Fruit fly (Drosophila melanogaster): ENCODE measurements around the gene CG7130.
A peak's percentile ranks its signal among the peaks of the same experiment; 100 is the strongest.

Gene CG7130

DNA sequence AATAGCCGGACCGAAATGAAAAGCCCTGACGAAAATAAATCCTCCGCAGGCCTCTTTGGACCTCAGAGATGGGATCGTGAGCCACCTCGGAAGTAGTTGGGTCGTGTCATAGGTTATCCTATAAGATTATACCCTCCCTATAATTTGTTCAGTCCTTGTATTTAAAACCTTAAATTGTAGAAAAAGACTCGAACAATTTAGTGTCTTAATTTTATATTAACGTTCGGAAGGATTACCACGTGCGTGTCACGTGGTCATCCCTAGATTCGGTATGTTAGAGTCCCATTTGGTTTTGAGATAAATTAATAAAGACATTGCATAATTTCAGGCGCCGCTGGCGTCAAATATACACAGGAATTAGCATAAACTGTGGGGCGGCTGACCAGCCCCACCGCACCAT is 2.5 kb upstream of the CG7130 start (continued):
- TF ChIP-seq CG15479 (GFP tag; optimal IDR thresholded peaks at IDR 0.05) (no peak), CG2116 (GFP tag; optimal IDR thresholded peaks at IDR 0.05) (peak; percentile 37), BtbVII (GFP tag; optimal IDR thresholded peaks at IDR 0.05) (no peak), MTF-1 (GFP tag; optimal IDR thresholded peaks at IDR 0.05; ENCODE audit: borderline replicate concordance) (no peak), CG11723 (GFP tag; optimal IDR thresholded peaks at IDR 0.05) (peak; percentile 41), tll (GFP tag; optimal IDR thresholded peaks at IDR 0.05) (no peak), CG3065 (GFP tag; optimal IDR thresholded peaks at IDR 0.05) (peak; percentile 21), CG16815 (GFP tag; optimal IDR thresholded peaks at IDR 0.05) (peak; percentile 30), corto (GFP tag; optimal IDR thresholded peaks at IDR 0.05) (no peak), CG12942 (GFP tag; optimal IDR thresholded peaks at IDR 0.05) (peak; percentile 29), Sry-β (GFP tag; optimal IDR thresholded peaks at IDR 0.05) (peak; percentile 34), CG31441 (GFP tag; IDR thresholded peaks at IDR 0.05) (peak; percentile 51; the same call in 1 of the 2 replicates), hbn (GFP tag; IDR thresholded peaks at IDR 0.05; ENCODE audit: partially characterized antibody) (peak; percentile 83), lov (optimal IDR thresholded peaks at IDR 0.05) (no peak), lov (GFP tag; IDR thresholded peaks at IDR 0.05) (no peak; the same call in 1 of the 3 replicates), Bteb2 (GFP tag; optimal IDR thresholded peaks at IDR 0.05) (peak; percentile 37), CG8089 (GFP tag; optimal IDR thresholded peaks at IDR 0.05) (peak; percentile 7), CG33557 (GFP tag; optimal IDR thresholded peaks at IDR 0.05) (peak; percentile 10), Chrac-16 (GFP tag; optimal IDR thresholded peaks at IDR 0.05) (peak; percentile 64), CG2120 (GFP tag; optimal IDR thresholded peaks at IDR 0.05) (peak; percentile 71), sug (tag; optimal IDR thresholded peaks at IDR 0.05) (peak; percentile 16), GATAe (GFP tag; conservative IDR thresholded peaks at IDR 0.05) (no peak), CG12659 (GFP tag; optimal IDR thresholded peaks at IDR 0.05) (peak; percentile 5), MBD-R2 (GFP tag; IDR thresholded peaks at IDR 0.05) (peak; percentile 34; the same call in 1 of the 2 replicates), h (optimal IDR thresholded peaks at IDR 0.05) (no peak), CG2129 (GFP tag; IDR thresholded peaks at IDR 0.05; ENCODE audit: partially characterized antibody) (peak; percentile 92), zfh1 (GFP tag; IDR thresholded peaks at IDR 0.05) (peak; percentile 62; the same call in 1 of the 3 replicates), sim (GFP tag; IDR thresholded peaks at IDR 0.05) (no peak), usp (GFP tag; optimal IDR thresholded peaks at IDR 0.05) (no peak), phol (tag; optimal IDR thresholded peaks at IDR 0.05) (peak; percentile 62), CG7963 (GFP tag; IDR thresholded peaks at IDR 0.05; ENCODE audit: partially characterized antibody) (no peak), CG13287 (GFP tag; IDR thresholded peaks at IDR 0.05; ENCODE audit: partially characterized antibody) (peak; percentile 87), tgo (GFP tag; IDR thresholded peaks at IDR 0.05) (peak; percentile 61), gcm2 (GFP tag; optimal IDR thresholded peaks at IDR 0.05) (no peak), jing (GFP tag; optimal IDR thresholded peaks at IDR 0.05) (peak; percentile 3), CG9727 (GFP tag; optimal IDR thresholded peaks at IDR 0.05) (peak; percentile 67), CG10431 (GFP tag; optimal IDR thresholded peaks at IDR 0.05) (no peak), trh (GFP tag; optimal IDR thresholded peaks at IDR 0.05) (no peak), amos (GFP tag; IDR thresholded peaks at IDR 0.05; ENCODE audit: partially characterized antibody) (peak; percentile 77), Lhr (GFP tag; optimal IDR thresholded peaks at IDR 0.05) (peak; percentile 46), exex (tag; optimal IDR thresholded peaks at IDR 0.05) (no peak), pum (GFP tag; optimal IDR thresholded peaks at IDR 0.05) (no peak), toy (GFP tag; IDR thresholded peaks at IDR 0.05) (no peak), CG14441 (GFP tag; IDR thresholded peaks at IDR 0.05) (0 out of 2 replicates have a peak, but pooled peaks have one; percentile 24), ATbp (GFP tag; optimal IDR thresholded peaks at IDR 0.05) (peak; percentile 17), CG17802 (tag; optimal IDR thresholded peaks at IDR 0.05) (no peak), Aef1 (GFP tag; IDR thresholded peaks at IDR 0.05) (peak; percentile 22; the same call in 1 of the 3 replicates), cwo (GFP tag; optimal IDR thresholded peaks at IDR 0.05) (peak; percentile 14), Oaz (GFP tag; IDR thresholded peaks at IDR 0.05) (0 out of 2 replicates have a peak, but pooled peaks have one; percentile 24), Atf6 (GFP tag; IDR thresholded peaks at IDR 0.05) (peak; percentile 70; the same call in 1 of the 2 replicates)

Data from whole organism, embryonic.